Worm (Caenorhabditis elegans) whole organism, L3 larva: Measurements from ENCODE around the gene cdr-2.

Experiments
- aly-2 ChIP-seq: fragments of 150-350 bp; optimal IDR thresholded peaks from 2 replicates; lab custom pipeline; 2014; ENCODE audit warnings: missing biosample characterization, missing genetic modification characterization
- ceh-28 ChIP-seq: fragments of 150-350 bp; optimal IDR thresholded peaks from 2 replicates; lab custom pipeline; 2014; ENCODE audit warnings: missing biosample characterization, missing genetic modification reagents, missing genetic modification characterization
- ceh-82 ChIP-seq: fragments of 150-350 bp; optimal IDR thresholded peaks from 2 replicates; lab custom pipeline; 2014; ENCODE audit warnings: missing biosample characterization, missing genetic modification characterization
- elt-1 ChIP-seq: fragments of 150-350 bp; optimal IDR thresholded peaks from 2 replicates; lab custom pipeline; 2014; ENCODE audit warnings: missing biosample characterization, missing genetic modification characterization
- fos-1 ChIP-seq: fragments of 150-350 bp; optimal IDR thresholded peaks from 2 replicates; lab custom pipeline; 2014; ENCODE audit warnings: missing biosample characterization, missing genetic modification characterization
- hmg-11 ChIP-seq: sonication (generic microtip); optimal IDR thresholded peaks from 2 replicates; lab custom pipeline; 2016; ENCODE audit warnings: missing genetic modification characterization, missing compliant biosample characterization
- jun-1 ChIP-seq: fragments of 150-350 bp; optimal IDR thresholded peaks from 2 replicates; lab custom pipeline; 2014; ENCODE audit warnings: missing biosample characterization, missing genetic modification reagents, missing genetic modification characterization
- lin-39 ChIP-seq: fragments of 150-350 bp; optimal IDR thresholded peaks from 2 replicates; lab custom pipeline; 2018; ENCODE audit warnings: missing biosample characterization, missing genetic modification reagents, missing genetic modification characterization
- nhr-12 ChIP-seq: fragments of 150-350 bp; optimal IDR thresholded peaks from 2 replicates; lab custom pipeline; 2014; ENCODE audit warnings: missing biosample characterization, missing genetic modification characterization
- nhr-77 ChIP-seq: fragments of 150-350 bp; optimal IDR thresholded peaks from 2 replicates; lab custom pipeline; 2014; ENCODE audit warnings: missing biosample characterization, missing genetic modification characterization
- pha-4 ChIP-seq: fragments of 150-350 bp; optimal IDR thresholded peaks from 2 replicates; lab custom pipeline; 2014; ENCODE audit warnings: missing biosample characterization, missing genetic modification reagents, missing genetic modification characterization
- skn-1 ChIP-seq: fragments of 150-350 bp; optimal IDR thresholded peaks from 2 replicates; lab custom pipeline; 2014; ENCODE audit warnings: missing biosample characterization, missing genetic modification characterization
- unc-39 ChIP-seq: sonication (generic microtip); optimal IDR thresholded peaks from 4 replicates; lab custom pipeline; 2017; ENCODE audit warnings: missing biosample characterization, missing genetic modification characterization
- unc-62 ChIP-seq: fragments of 150-350 bp; sonication (generic microtip); optimal IDR thresholded peaks from 4 replicates; lab custom pipeline; 2014; ENCODE audit warnings: missing biosample characterization, missing genetic modification reagents, missing genetic modification characterization

ce11 chrV:12429039-12429438 lies 13.5 kb upstream of the cdr-2 start, which contains the start of gene C54D10.5:
- TF ChIP-seq skn-1, result no peak
- TF ChIP-seq nhr-77 (tag; lab: Kevin White, UChicago), result no peak
- TF ChIP-seq lin-39 (tag; lab: Kevin White, UChicago), result no peak
- TF ChIP-seq nhr-12, result no peak
- TF ChIP-seq unc-62 (GFP tag; lab: Kevin White, UChicago), result no peak
- TF ChIP-seq hmg-11 (tag; lab: Kevin White, UChicago), result no peak
- TF ChIP-seq fos-1 (tag; lab: Kevin White, UChicago), result no peak
- TF ChIP-seq jun-1 (tag; lab: Kevin White, UChicago), result no peak
- TF ChIP-seq aly-2 (tag; lab: Kevin White, UChicago), result no peak
- no peak for TF ChIP-seq ceh-82 (tag; lab: Kevin White, UChicago)
- no peak for TF ChIP-seq unc-39 (tag; lab: Kevin White, UChicago)
- no peak for TF ChIP-seq ceh-28 (tag; lab: Kevin White, UChicago)
- TF ChIP-seq pha-4 (tag; lab: Kevin White, UChicago), result no peak
- TF ChIP-seq elt-1 (tag; lab: Kevin White, UChicago), result no peak
